Fruit fly (Drosophila melanogaster) Kc167 (cell line): Measurements from ENCODE around the gene CG43134.

ENCODE experiments used
- Myc ChIP-seq: fragments of >200 bp; optimal IDR thresholded peaks from 2 replicates; lab custom pipeline; 2017; ENCODE audit warnings: missing external identifiers
- psq ChIP-seq: fragments of >200 bp; optimal IDR thresholded peaks from 2 replicates; lab custom pipeline; 2017; ENCODE audit warnings: missing external identifiers
- ttk ChIP-seq: sonication (Bioruptor generic); optimal IDR thresholded peaks from 2 replicates; lab custom pipeline; 2017; ENCODE audit warnings: missing external identifiers

DNA sequence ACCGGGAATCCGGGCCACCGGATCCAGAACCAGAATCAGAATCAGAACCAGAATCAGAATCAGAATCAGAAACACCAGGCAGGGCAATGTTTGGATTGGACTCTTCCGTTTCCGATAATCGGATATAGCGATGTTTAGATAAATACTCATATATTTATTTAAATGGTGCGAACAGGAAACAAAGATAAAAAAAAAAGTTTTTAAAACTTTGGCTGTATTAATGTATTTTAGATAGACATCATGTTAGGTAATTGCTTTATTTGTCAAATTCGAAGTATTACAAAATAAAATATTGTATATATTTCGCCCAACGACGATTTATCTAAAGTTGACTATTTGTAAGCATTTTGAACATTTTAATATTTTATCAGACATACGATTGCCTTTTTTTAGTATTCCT is 34.4 kb upstream of the CG43134 start, which contains the start of gene CG43288:
- TF ChIP-seq psq (lab: Kevin White, UChicago) = no peak
- TF ChIP-seq ttk (lab: Kevin White, UChicago) = no peak
- no peak for TF ChIP-seq Myc
